Worm (Caenorhabditis elegans): Measurements from ENCODE around the gene str-115.

The str-115 gene

DNA sequence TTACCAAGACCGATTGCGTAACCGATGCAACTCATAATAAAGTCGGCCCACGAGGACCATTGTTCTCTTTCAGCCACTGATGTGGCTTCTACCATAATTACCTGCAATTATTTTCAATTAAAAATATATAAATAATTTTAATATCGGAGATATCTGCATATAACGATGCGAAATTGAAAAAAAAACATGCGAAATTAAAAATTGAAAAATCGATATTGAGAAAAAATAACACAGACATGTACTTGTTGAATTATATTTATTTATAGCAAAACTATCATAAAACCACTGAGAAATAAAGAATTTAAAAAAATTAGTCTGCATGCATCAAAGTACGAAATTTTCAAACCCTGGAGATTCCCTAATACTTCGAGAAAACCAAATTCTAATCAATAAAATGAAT lies 39.5 kb downstream of the str-115 start, which contains the start of gene snf-11:
TSS of gene snf-11 (minus strand) at position 101 of the 400 bp plus-strand sequence.
- no peak for TF ChIP-seq F37B4.10 (GFP tag; IDR thresholded peaks at IDR 0.05)
- TF ChIP-seq F57A8.1 (GFP tag; optimal IDR thresholded peaks at IDR 0.05): no peak
- TF ChIP-seq Y53F4B.3 (GFP tag; IDR thresholded peaks at IDR 0.05): no peak
- no peak for TF ChIP-seq D2030.7 (GFP tag; IDR thresholded peaks at IDR 0.05)
- no peak for TF ChIP-seq tbp1 (GFP tag; optimal IDR thresholded peaks at IDR 0.05)
- no peak for TF ChIP-seq mes-4 (tag; optimal IDR thresholded peaks at IDR 0.05)
- TF ChIP-seq rpc-1 (optimal IDR thresholded peaks at IDR 0.05): no peak
- no peak for TF ChIP-seq rpc-1 (tag; optimal IDR thresholded peaks at IDR 0.05)
- TF ChIP-seq egrh-3 (GFP tag; IDR thresholded peaks at IDR 0.05): no peak
- no peak for TF ChIP-seq him-1 (tag; optimal IDR thresholded peaks at IDR 0.05)
- TF ChIP-seq ztf-18 (tag; optimal IDR thresholded peaks at IDR 0.05): no peak
- no peak for TF ChIP-seq pbrm-1 (GFP tag; IDR thresholded peaks at IDR 0.05)

DNA sequence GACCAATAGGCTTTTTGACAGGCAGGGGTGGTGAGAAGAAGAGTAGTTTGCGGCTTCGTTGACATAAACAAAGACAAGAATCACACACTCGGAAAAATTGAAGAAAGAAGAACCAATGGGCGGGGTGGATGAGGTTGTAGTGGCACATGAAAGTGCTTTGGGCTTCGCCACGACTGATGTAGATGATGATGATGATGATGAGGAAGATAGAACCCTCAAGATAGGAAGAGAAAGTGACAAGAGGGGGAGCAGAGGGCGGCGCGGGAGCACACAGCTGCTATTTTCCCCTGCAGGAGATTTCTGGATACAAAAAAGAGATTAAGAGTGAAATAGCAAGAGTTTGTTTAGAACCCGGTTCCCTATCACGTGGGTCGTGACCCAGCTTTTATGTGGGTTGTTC lies 40.0 kb downstream of the str-115 start:
- TF ChIP-seq somi-1 (GFP tag; optimal IDR thresholded peaks at IDR 0.05): peak; percentile 15
- no peak for TF ChIP-seq Y53G8AR.9 (GFP tag; conservative IDR thresholded peaks at IDR 0.05)
- peak; percentile 17 for TF ChIP-seq K12H6.12 (tag; optimal IDR thresholded peaks at IDR 0.05)
- no peak for TF ChIP-seq hlh-26 (GFP tag; conservative IDR thresholded peaks at IDR 0.05)
- no peak for TF ChIP-seq F39B2.1 (GFP tag; IDR thresholded peaks at IDR 0.05)

DNA sequence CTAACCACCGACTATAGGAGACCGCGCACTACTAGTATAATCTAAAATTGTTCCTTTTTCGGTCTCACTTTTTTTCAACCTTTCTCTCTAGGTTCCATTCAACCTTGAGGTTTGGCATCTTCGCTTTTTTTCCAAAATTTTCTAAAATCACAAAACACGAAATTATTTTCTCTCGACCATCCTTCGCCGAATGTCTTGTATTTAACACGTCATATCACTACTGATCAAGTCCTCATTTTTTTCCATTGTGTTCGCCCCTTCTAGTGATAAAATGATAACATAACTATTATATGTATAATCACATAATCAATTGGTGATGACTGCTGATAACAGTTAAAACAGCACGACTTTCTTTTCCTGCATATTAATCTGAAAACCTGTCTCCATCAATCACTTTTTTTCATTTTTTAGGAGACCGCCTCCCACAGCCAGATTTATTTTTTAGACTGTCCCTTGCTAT lies 42.2 kb downstream of the str-115 start, which contains the start of gene T03F7.7:
TSS of gene T03F7.7 (plus strand) at position 410 of the 460 bp plus-strand sequence.
- no peak for TF ChIP-seq ceh-79 (tag; optimal IDR thresholded peaks at IDR 0.05)
- peak; percentile 92 for TF ChIP-seq nhr-80 (tag; optimal IDR thresholded peaks at IDR 0.05)

DNA sequence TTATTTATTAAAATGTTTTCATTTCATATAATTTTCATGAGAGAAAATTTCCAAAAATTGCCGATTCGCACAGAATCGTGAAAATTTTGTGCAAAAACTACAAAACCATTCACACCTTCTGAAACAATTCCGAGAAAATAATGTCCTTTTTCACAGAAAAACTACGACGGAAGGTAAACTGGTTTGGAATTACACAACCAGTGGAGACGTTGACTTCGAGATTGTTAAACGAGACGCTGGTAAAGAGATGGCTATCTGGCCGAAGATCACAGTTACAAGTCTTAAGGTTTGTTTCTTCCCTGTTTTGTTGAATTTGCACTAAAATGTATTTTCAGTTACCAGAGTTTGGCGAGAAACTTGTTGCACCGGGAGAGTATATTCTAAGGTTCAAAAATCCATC lies 44.0 kb downstream of the str-115 start:
- no peak for TF ChIP-seq nhr-27 (tag; optimal IDR thresholded peaks at IDR 0.05)
- TF ChIP-seq die-1 (tag; optimal IDR thresholded peaks at IDR 0.05): no peak
- TF ChIP-seq ceh-27 (GFP tag; optimal IDR thresholded peaks at IDR 0.05): no peak
- no peak for TF ChIP-seq aptf-3 (GFP tag; IDR thresholded peaks at IDR 0.05)
- no peak for TF ChIP-seq hmg-1.2 (GFP tag; IDR thresholded peaks at IDR 0.05)
- TF ChIP-seq Y56A3A.18 (GFP tag; IDR thresholded peaks at IDR 0.05): no peak
- no peak for TF ChIP-seq ceh-91 (GFP tag; IDR thresholded peaks at IDR 0.05)
- no peak for TF ChIP-seq fkh-3 (tag; optimal IDR thresholded peaks at IDR 0.05)
- no peak for TF ChIP-seq zfh-2 (GFP tag; conservative IDR thresholded peaks at IDR 0.05)
- TF ChIP-seq F57C9.4 (tag; optimal IDR thresholded peaks at IDR 0.05): no peak
- TF ChIP-seq lin-54 (GFP tag; optimal IDR thresholded peaks at IDR 0.05): no peak
- no peak for TF ChIP-seq F22D6.2 (tag; optimal IDR thresholded peaks at IDR 0.05)
- no peak for TF ChIP-seq repo-1 (tag; optimal IDR thresholded peaks at IDR 0.05)
- TF ChIP-seq ztf-3 (GFP tag; optimal IDR thresholded peaks at IDR 0.05): no peak
- no peak for TF ChIP-seq F49E8.2 (tag; optimal IDR thresholded peaks at IDR 0.05; ENCODE audit: insufficient read depth)
- no peak for TF ChIP-seq sptf-2 (GFP tag; optimal IDR thresholded peaks at IDR 0.05)
- TF ChIP-seq ceh-40 (GFP tag; IDR thresholded peaks at IDR 0.05): no peak

Measured in whole organism, young adult.